Fruit fly (Drosophila melanogaster) whole organism, embryonic: ENCODE measurements around the gene Fancl.
A peak's percentile ranks its signal among the peaks of the same experiment; 100 is the strongest.

ENCODE experiments used
- CG10209 ChIP-seq: fragments of 200-800 bp; sonication (Bioruptor generic); optimal IDR thresholded peaks from 3 replicates; lab custom pipeline; 2017; ENCODE audit warnings: missing biosample characterization, mild to moderate bottlenecking, missing genetic modification characterization, missing genetic modification reagents
- CG1024 ChIP-seq: fragments of 200-800 bp; sonication (Bioruptor generic); IDR thresholded peaks from 2 replicates; pipeline ENCODE4 v1.3.6; 2022; ENCODE audit warnings: missing biosample characterization, missing genetic modification characterization
- CG10366 ChIP-seq: fragments of 200-800 bp; sonication (Bioruptor generic); IDR thresholded peaks from 2 replicates; pipeline ENCODE4 v1.3.6; 2022; ENCODE audit warnings: missing biosample characterization, missing genetic modification characterization
- CG10543 ChIP-seq: fragments of 200-800 bp; sonication (Bioruptor generic); optimal IDR thresholded peaks from 3 replicates; lab custom pipeline; 2017; ENCODE audit warnings: missing biosample characterization, mild to moderate bottlenecking, missing genetic modification characterization, moderate library complexity
- CG10959 ChIP-seq: fragments of 200-800 bp; sonication (Bioruptor generic); IDR thresholded peaks from 2 replicates; pipeline ENCODE4 v1.3.6; 2022; ENCODE audit warnings: missing biosample characterization, missing genetic modification characterization
- CG11696 ChIP-seq: fragments of 200-800 bp; sonication (Bioruptor generic); IDR thresholded peaks from 2 replicates; pipeline ENCODE4 v1.3.6; 2022; ENCODE audit warnings: missing biosample characterization, missing genetic modification characterization
- CG13287 ChIP-seq: fragments of 200-800 bp; sonication (Bioruptor generic); IDR thresholded peaks from 2 replicates; pipeline ENCODE4 v1.3.6; 2022; ENCODE audit warnings: missing biosample characterization, missing genetic modification characterization; ENCODE audit not compliant: partially characterized antibody
- CG15514 ChIP-seq: fragments of 200-800 bp; sonication (Bioruptor generic); optimal IDR thresholded peaks from 3 replicates; lab custom pipeline; 2017; ENCODE audit warnings: missing biosample characterization, missing genetic modification characterization, mild to moderate bottlenecking, moderate library complexity, missing genetic modification reagents
- CG16813 ChIP-seq: fragments of 200-800 bp; sonication (Bioruptor generic); IDR thresholded peaks from 3 replicates; pipeline ENCODE4 v1.3.6; 2022; ENCODE audit warnings: missing biosample characterization, missing genetic modification characterization; ENCODE audit not compliant: partially characterized antibody
- CG17568 ChIP-seq: fragments of 200-800 bp; sonication (Bioruptor generic); optimal IDR thresholded peaks from 2 replicates; lab custom pipeline; 2018; ENCODE audit warnings: missing biosample characterization, mild to moderate bottlenecking, missing genetic modification characterization, moderate library complexity
- CG17612 ChIP-seq: fragments of 200-800 bp; sonication (Bioruptor generic); IDR thresholded peaks from 2 replicates; pipeline ENCODE4 v1.3.6; 2022; ENCODE audit warnings: missing biosample characterization, missing genetic modification characterization
- CG2202 ChIP-seq: fragments of 200-800 bp; sonication (Bioruptor generic); optimal IDR thresholded peaks from 2 replicates; lab custom pipeline; 2018; ENCODE audit warnings: missing biosample characterization, mild to moderate bottlenecking, missing genetic modification characterization
- CG30431 ChIP-seq: fragments of 200-800 bp; sonication (Bioruptor generic); optimal IDR thresholded peaks from 2 replicates; lab custom pipeline; 2017; ENCODE audit warnings: missing biosample characterization, missing genetic modification characterization
- CG3163 ChIP-seq: fragments of 200-800 bp; sonication (Bioruptor generic); optimal IDR thresholded peaks from 3 replicates; lab custom pipeline; 2016; ENCODE audit warnings: missing biosample characterization, missing genetic modification characterization
- CG3995 ChIP-seq: fragments of 200-800 bp; sonication (Bioruptor generic); optimal IDR thresholded peaks from 3 replicates; lab custom pipeline; 2016; ENCODE audit warnings: missing biosample characterization, missing genetic modification characterization
- CG4617 ChIP-seq: fragments of 200-800 bp; sonication (Bioruptor generic); optimal IDR thresholded peaks from 3 replicates; lab custom pipeline; 2016; ENCODE audit warnings: missing biosample characterization, missing genetic modification characterization, borderline replicate concordance
- CG4730 ChIP-seq: fragments of 200-800 bp; sonication (Bioruptor generic); IDR thresholded peaks from 2 replicates; pipeline ENCODE4 v1.3.6; 2022; ENCODE audit warnings: missing biosample characterization, missing genetic modification characterization
- CG6689 ChIP-seq: fragments of 200-800 bp; sonication (Bioruptor generic); IDR thresholded peaks from 2 replicates; pipeline ENCODE4 v1.3.6; 2022; ENCODE audit warnings: missing biosample characterization, missing genetic modification characterization
- CG7372 ChIP-seq: fragments of 200-800 bp; sonication (Bioruptor generic); IDR thresholded peaks from 2 replicates; pipeline ENCODE4 v1.3.6; 2022; ENCODE audit warnings: missing biosample characterization, missing genetic modification characterization
- CG7928 ChIP-seq: fragments of 200-800 bp; sonication (Bioruptor generic); optimal IDR thresholded peaks from 2 replicates; lab custom pipeline; 2017; ENCODE audit warnings: missing biosample characterization, mild to moderate bottlenecking, missing genetic modification characterization
- CG8765 ChIP-seq: fragments of 200-800 bp; sonication (Bioruptor generic); IDR thresholded peaks from 2 replicates; pipeline ENCODE4 v1.3.6; 2022; ENCODE audit warnings: missing biosample characterization, missing genetic modification characterization
- Doc2 ChIP-seq: fragments of 200-800 bp; sonication (Bioruptor generic); IDR thresholded peaks from 2 replicates; pipeline ENCODE4 v1.3.6; 2022; ENCODE audit warnings: missing biosample characterization, missing genetic modification characterization
- Ets65A ChIP-seq: fragments of 200-800 bp; sonication (Bioruptor generic); peaks from one replicate; lab custom pipeline; 2016; ENCODE audit warnings: missing biosample characterization, missing genetic modification characterization
- Fer2 ChIP-seq: fragments of 200-800 bp; sonication (Bioruptor generic); optimal IDR thresholded peaks from 2 replicates; lab custom pipeline; 2018; ENCODE audit warnings: missing biosample characterization, mild to moderate bottlenecking, missing genetic modification characterization, moderate library complexity
- Gug ChIP-seq: fragments of 200-800 bp; sonication (Bioruptor generic); IDR thresholded peaks from 4 replicates; pipeline ENCODE4 v1.3.6; 2022; ENCODE audit warnings: missing biosample characterization, missing genetic modification characterization
- HmgZ ChIP-seq: fragments of 200-800 bp; sonication (Bioruptor generic); optimal IDR thresholded peaks from 2 replicates; lab custom pipeline; 2018; ENCODE audit warnings: missing biosample characterization, mild to moderate bottlenecking, missing genetic modification characterization
- Hr51 ChIP-seq, 2 experiments: fragments of 200-800 bp; sonication (Bioruptor generic); optimal IDR thresholded peaks; 2 replicates in 1 of 2; 3 replicates in 1 of 2; lab custom pipeline; 2016 to 2018; ENCODE audit warnings: missing biosample characterization in 2 of 2, missing genetic modification characterization in 2 of 2, mild to moderate bottlenecking in 1 of 2, moderate library complexity in 1 of 2
- Meics ChIP-seq: fragments of 200-800 bp; sonication (Bioruptor generic); optimal IDR thresholded peaks from 2 replicates; lab custom pipeline; 2017; ENCODE audit warnings: missing biosample characterization, mild to moderate bottlenecking, missing genetic modification characterization
- Mes4 ChIP-seq: fragments of 200-800 bp; sonication (Bioruptor generic); optimal IDR thresholded peaks from 2 replicates; lab custom pipeline; 2016; ENCODE audit warnings: missing biosample characterization, missing genetic modification characterization
- NFAT ChIP-seq: fragments of 200-800 bp; sonication (Bioruptor generic); IDR thresholded peaks from 2 replicates; pipeline ENCODE4 v1.3.6; 2022; ENCODE audit warnings: missing biosample characterization, missing genetic modification characterization
- Six4 ChIP-seq: fragments of 200-800 bp; sonication (Bioruptor generic); optimal IDR thresholded peaks from 2 replicates; lab custom pipeline; 2016; ENCODE audit warnings: missing biosample characterization, missing genetic modification characterization
- Vsx1 ChIP-seq: fragments of 200-800 bp; sonication (Bioruptor generic); optimal IDR thresholded peaks from 2 replicates; lab custom pipeline; 2017; ENCODE audit warnings: missing biosample characterization, mild to moderate bottlenecking, missing genetic modification characterization, missing genetic modification reagents
- abd-A ChIP-seq: fragments of 200-800 bp; sonication (Bioruptor generic); optimal IDR thresholded peaks from 3 replicates; lab custom pipeline; 2019; ENCODE audit warnings: missing biosample characterization, mild to moderate bottlenecking, missing genetic modification characterization, moderate library complexity
- ase ChIP-seq: fragments of 200-800 bp; sonication (Bioruptor generic); IDR thresholded peaks from 3 replicates; pipeline ENCODE4 v1.3.6; 2022; ENCODE audit warnings: missing biosample characterization, missing genetic modification characterization
- bowl ChIP-seq: fragments of 200-800 bp; sonication (Bioruptor generic); IDR thresholded peaks from 2 replicates; pipeline ENCODE4 v1.3.6; 2022; ENCODE audit warnings: missing biosample characterization, missing genetic modification characterization
- bsh ChIP-seq, 2 experiments: fragments of 200-800 bp; sonication (Bioruptor generic); optimal IDR thresholded peaks; 2 replicates each; lab custom pipeline; 2017 to 2018; ENCODE audit warnings: mild to moderate bottlenecking in 2 of 2, missing biosample characterization in 2 of 2, missing genetic modification characterization in 2 of 2, moderate library complexity in 1 of 2
- danr ChIP-seq: fragments of 200-800 bp; sonication (Bioruptor generic); IDR thresholded peaks from 2 replicates; pipeline ENCODE4 v1.3.6; 2022; ENCODE audit warnings: missing biosample characterization, missing genetic modification characterization
- esg ChIP-seq: fragments of 200-800 bp; sonication (Bioruptor generic); conservative IDR thresholded peaks from 2 replicates; pipeline ENCODE4 v1.3.6; 2022; ENCODE audit warnings: missing biosample characterization, missing genetic modification characterization
- gcm2 ChIP-seq: fragments of 200-800 bp; sonication (Bioruptor generic); optimal IDR thresholded peaks from 2 replicates; lab custom pipeline; 2016; ENCODE audit warnings: missing biosample characterization, missing genetic modification characterization
- kay ChIP-seq: fragments of 200-800 bp; sonication (Bioruptor generic); optimal IDR thresholded peaks from 2 replicates; lab custom pipeline; 2016; ENCODE audit warnings: missing biosample characterization, missing genetic modification characterization
- luna ChIP-seq: fragments of 200-800 bp; sonication (Bioruptor generic); optimal IDR thresholded peaks from 2 replicates; lab custom pipeline; 2016; ENCODE audit warnings: missing biosample characterization, missing genetic modification characterization
- nerfin-2 ChIP-seq: fragments of 200-800 bp; sonication (Bioruptor generic); IDR thresholded peaks from 2 replicates; pipeline ENCODE4 v1.3.6; 2022; ENCODE audit warnings: missing biosample characterization, missing genetic modification characterization; ENCODE audit not compliant: partially characterized antibody
- onecut ChIP-seq: fragments of 200-800 bp; sonication (Bioruptor generic); IDR thresholded peaks from 2 replicates; pipeline ENCODE4 v1.3.6; 2022; ENCODE audit warnings: missing biosample characterization, missing genetic modification characterization
- pfk ChIP-seq: fragments of 200-800 bp; sonication (Bioruptor generic); optimal IDR thresholded peaks from 2 replicates; lab custom pipeline; 2018; ENCODE audit warnings: missing biosample characterization, mild to moderate bottlenecking, missing genetic modification characterization, moderate library complexity
- prd ChIP-seq, 3 experiments: fragments of >200 bp in 2 of 3; fragments of 200-800 bp in 1 of 3; sonication (Bioruptor generic) in 1 of 3; optimal IDR thresholded peaks in 2 of 3; IDR thresholded peaks in 1 of 3; 2 replicates in 2 of 3; 3 replicates in 1 of 3; pipeline versions ENCODE4 v1.3.6 to Lab custom; 2017 to 2022; ENCODE audit warnings: missing biosample characterization in 1 of 3, missing genetic modification characterization in 1 of 3
- psq ChIP-seq: fragments of 200-800 bp; sonication (Bioruptor generic); optimal IDR thresholded peaks from 2 replicates; lab custom pipeline; 2017; ENCODE audit warnings: missing biosample characterization, missing genetic modification characterization
- row ChIP-seq: fragments of 200-800 bp; sonication (Bioruptor generic); IDR thresholded peaks from 3 replicates; pipeline ENCODE4 v1.3.6; 2022; ENCODE audit warnings: missing biosample characterization, missing genetic modification characterization
- wdn ChIP-seq: fragments of 200-800 bp; sonication (Bioruptor generic); IDR thresholded peaks from 2 replicates; pipeline ENCODE4 v1.3.6; 2022; ENCODE audit warnings: missing biosample characterization, missing genetic modification characterization
- wor ChIP-seq: fragments of 200-800 bp; sonication (Bioruptor generic); IDR thresholded peaks from 2 replicates; pipeline ENCODE4 v1.3.6; 2022; ENCODE audit warnings: missing biosample characterization, missing genetic modification characterization
- yki ChIP-seq: fragments of >200 bp; optimal IDR thresholded peaks from 3 replicates; lab custom pipeline; 2018
- zfh1 ChIP-seq: fragments of 200-800 bp; sonication (Bioruptor generic); IDR thresholded peaks from 3 replicates; pipeline ENCODE4 v1.3.6; 2022; ENCODE audit warnings: missing biosample characterization, missing genetic modification characterization

Fancl gene

DNA sequence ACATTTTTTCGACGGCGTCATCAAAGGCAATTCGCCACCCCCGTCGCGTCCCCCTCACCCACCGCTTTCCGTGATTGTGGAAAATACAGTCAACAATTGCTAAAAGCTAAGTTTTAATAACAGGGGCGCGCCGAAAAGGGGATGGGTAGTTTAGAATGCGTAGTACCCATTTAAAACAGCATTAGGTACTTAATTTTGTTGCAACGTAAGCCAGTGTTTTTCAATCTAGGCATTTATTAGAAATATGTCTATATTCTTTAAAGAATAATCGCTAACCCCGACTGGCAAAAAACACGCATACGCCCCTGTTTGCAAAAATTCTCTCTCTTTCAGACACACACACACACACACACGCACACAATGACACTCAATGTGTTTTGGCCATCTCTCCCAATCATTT, 32.2 kb upstream of the Fancl start (continued):
- TF ChIP-seq CG10366 (GFP tag; lab: Robert Waterston, UW) (peak; percentile 39; the same call in 1 of the 2 replicates), wdn (GFP tag; lab: Robert Waterston, UW) (peak; percentile 70), Ets65A (GFP tag; lab: Kevin White, UChicago) (peak; percentile 97), CG1024 (GFP tag; lab: Robert Waterston, UW) (no peak), CG7928 (GFP tag; lab: Kevin White, UChicago) (peak; percentile 28), Meics (GFP tag; lab: Kevin White, UChicago) (peak; percentile 79), danr (GFP tag; lab: Robert Waterston, UW) (peak; percentile 33; the same call in 1 of the 2 replicates), yki (no peak), CG17612 (GFP tag; lab: Robert Waterston, UW) (0 out of 2 replicates have a peak, but pooled peaks have one; percentile 26), CG3163 (GFP tag; lab: Kevin White, UChicago) (no peak), CG8765 (GFP tag; lab: Robert Waterston, UW) (peak; percentile 68; the same call in 1 of the 2 replicates), Doc2 (no peak), bowl (GFP tag; lab: Robert Waterston, UW) (no peak), ase (GFP tag; lab: Robert Waterston, UW) (no peak), row (GFP tag; lab: Robert Waterston, UW) (peak; percentile 62), CG2202 (tag; lab: Kevin White, UChicago) (no peak), gcm2 (GFP tag; lab: Kevin White, UChicago) (no peak), CG13287 (no peak), prd (optimal IDR thresholded peaks at IDR 0.05; lab: Kevin White, UChicago) (no peak), prd (GFP tag; IDR thresholded peaks at IDR 0.05; lab: Robert Waterston, UW) (peak; percentile 66), pfk (no peak), kay (GFP tag; lab: Kevin White, UChicago) (no peak), CG4617 (no peak), CG4730 (GFP tag; lab: Robert Waterston, UW) (no peak), Vsx1 (no peak), Six4 (GFP tag; lab: Kevin White, UChicago) (no peak), luna (GFP tag; lab: Kevin White, UChicago) (peak; percentile 35), Hr51 (GFP tag; optimal IDR thresholded peaks at IDR 0.05; lab: Kevin White, UChicago) (peak; percentile 34 to 37), HmgZ (tag; lab: Kevin White, UChicago) (peak; percentile 10), esg (GFP tag; lab: Robert Waterston, UW) (peak; percentile 37; the same call in 1 of the 2 replicates), CG16813 (GFP tag; lab: Robert Waterston, UW) (no peak), CG10959 (no peak), CG3995 (GFP tag; lab: Kevin White, UChicago) (peak; percentile 16), bsh (GFP tag; optimal IDR thresholded peaks at IDR 0.05; lab: Kevin White, UChicago) (no peak), abd-A (tag; lab: Kevin White, UChicago) (no peak), Gug (GFP tag; lab: Robert Waterston, UW) (peak; percentile 46; the same call in 2 of the 4 replicates), CG30431 (GFP tag; lab: Kevin White, UChicago) (no peak), CG6689 (GFP tag; lab: Robert Waterston, UW) (no peak), Mes4 (GFP tag; lab: Kevin White, UChicago) (no peak), CG7372 (GFP tag; lab: Robert Waterston, UW) (no peak), CG10209 (GFP tag; lab: Kevin White, UChicago) (peak; percentile 14), zfh1 (0 out of 3 replicates have a peak, but pooled peaks have one; percentile 50), CG15514 (GFP tag; lab: Kevin White, UChicago) (peak; percentile 57), Fer2 (tag; lab: Kevin White, UChicago) (no peak), NFAT (GFP tag; lab: Robert Waterston, UW) (peak; percentile 77), onecut (GFP tag; lab: Robert Waterston, UW) (no peak), CG11696 (GFP tag; lab: Robert Waterston, UW) (no peak), psq (GFP tag; lab: Kevin White, UChicago) (no peak), CG10543 (GFP tag; lab: Kevin White, UChicago) (no peak), nerfin-2 (GFP tag; lab: Robert Waterston, UW) (no peak), wor (no peak), CG17568 (GFP tag; lab: Kevin White, UChicago) (no peak)
